Worm (Caenorhabditis elegans) whole organism, L3 larva: ENCODE measurements around the gene W02B8.1.

ENCODE experiments used
- R02D3.7 ChIP-seq: fragments of 150-350 bp; optimal IDR thresholded peaks from 2 replicates; lab custom pipeline; 2014; ENCODE audit warnings: missing biosample characterization, missing genetic modification characterization
- ZK546.5 ChIP-seq: sonication (generic microtip); optimal IDR thresholded peaks from 2 replicates; lab custom pipeline; 2017; ENCODE audit warnings: missing biosample characterization, missing genetic modification characterization
- ama-1 ChIP-seq: fragments of 150-350 bp; optimal IDR thresholded peaks from 2 replicates; lab custom pipeline; 2018
- ceh-16 ChIP-seq: sonication (generic microtip); optimal IDR thresholded peaks from 2 replicates; lab custom pipeline; 2017; ENCODE audit warnings: missing biosample characterization, missing genetic modification characterization
- ceh-28 ChIP-seq: fragments of 150-350 bp; optimal IDR thresholded peaks from 2 replicates; lab custom pipeline; 2014; ENCODE audit warnings: missing biosample characterization, missing genetic modification reagents, missing genetic modification characterization
- ceh-82 ChIP-seq: fragments of 150-350 bp; optimal IDR thresholded peaks from 2 replicates; lab custom pipeline; 2014; ENCODE audit warnings: missing biosample characterization, missing genetic modification characterization
- ceh-9 ChIP-seq: sonication (generic microtip); optimal IDR thresholded peaks from 2 replicates; lab custom pipeline; 2018; ENCODE audit warnings: missing biosample characterization, missing genetic modification characterization
- egl-27 ChIP-seq: sonication (generic microtip); optimal IDR thresholded peaks from 4 replicates; lab custom pipeline; 2017; ENCODE audit warnings: missing biosample characterization, missing genetic modification reagents, missing genetic modification characterization
- egl-5 ChIP-seq: fragments of 150-350 bp; optimal IDR thresholded peaks from 2 replicates; lab custom pipeline; 2017; ENCODE audit warnings: missing biosample characterization, missing genetic modification reagents, missing genetic modification characterization, inconsistent platforms
- elt-3 ChIP-seq, 3 experiments: fragments of 150-350 bp in 1 of 3; sonication (generic microtip) in 2 of 3; optimal IDR thresholded peaks; 2 replicates in 2 of 3; 4 replicates in 1 of 3; lab custom pipeline; 2014 to 2017; ENCODE audit warnings: missing biosample characterization in 3 of 3, missing genetic modification characterization in 3 of 3
- eor-1 ChIP-seq, 2 experiments: fragments of 150-350 bp; optimal IDR thresholded peaks; 2 replicates each; lab custom pipeline; 2014 to 2018; ENCODE audit warnings: missing biosample characterization in 2 of 2, missing genetic modification characterization in 2 of 2
- fkh-10 ChIP-seq: sonication (generic microtip); optimal IDR thresholded peaks from 2 replicates; lab custom pipeline; 2017; ENCODE audit warnings: missing biosample characterization, missing genetic modification reagents, missing genetic modification characterization
- fkh-2 ChIP-seq: fragments of 150-350 bp; optimal IDR thresholded peaks from 2 replicates; lab custom pipeline; 2014; ENCODE audit warnings: missing biosample characterization, missing genetic modification reagents, missing genetic modification characterization
- fos-1 ChIP-seq: fragments of 150-350 bp; optimal IDR thresholded peaks from 2 replicates; lab custom pipeline; 2014; ENCODE audit warnings: missing biosample characterization, missing genetic modification characterization
- hmg-11 ChIP-seq: sonication (generic microtip); optimal IDR thresholded peaks from 2 replicates; lab custom pipeline; 2016; ENCODE audit warnings: missing genetic modification characterization, missing compliant biosample characterization
- lin-15B ChIP-seq: fragments of 150-350 bp; optimal IDR thresholded peaks from 2 replicates; lab custom pipeline; 2014; ENCODE audit warnings: missing biosample characterization, missing genetic modification characterization
- lin-39 ChIP-seq: fragments of 150-350 bp; optimal IDR thresholded peaks from 2 replicates; lab custom pipeline; 2018; ENCODE audit warnings: missing biosample characterization, missing genetic modification reagents, missing genetic modification characterization
- mdl-1 ChIP-seq: fragments of 150-350 bp; optimal IDR thresholded peaks from 2 replicates; lab custom pipeline; 2014; ENCODE audit warnings: missing biosample characterization, missing genetic modification characterization
- mml-1 ChIP-seq: fragments of 150-350 bp; sonication (generic microtip); optimal IDR thresholded peaks from 3 replicates; lab custom pipeline; 2014; ENCODE audit warnings: missing biosample characterization, missing genetic modification characterization
- nfya-1 ChIP-seq: sonication (generic microtip); optimal IDR thresholded peaks from 2 replicates; lab custom pipeline; 2017; ENCODE audit warnings: missing genetic modification characterization, mild to moderate bottlenecking, missing compliant biosample characterization, antibody characterized with exemption, moderate library complexity; ENCODE audit not compliant: insufficient read depth
- nhr-11 ChIP-seq: fragments of 150-350 bp; optimal IDR thresholded peaks from 2 replicates; lab custom pipeline; 2014; ENCODE audit warnings: missing biosample characterization, missing genetic modification characterization
- nhr-12 ChIP-seq: fragments of 150-350 bp; optimal IDR thresholded peaks from 2 replicates; lab custom pipeline; 2014; ENCODE audit warnings: missing biosample characterization, missing genetic modification characterization
- nhr-237 ChIP-seq: fragments of 150-350 bp; optimal IDR thresholded peaks from 2 replicates; lab custom pipeline; 2014; ENCODE audit warnings: missing biosample characterization, missing genetic modification characterization
- nhr-25 ChIP-seq: sonication (generic microtip); optimal IDR thresholded peaks from 2 replicates; lab custom pipeline; 2017; ENCODE audit warnings: missing biosample characterization, missing genetic modification characterization
- nhr-28 ChIP-seq: fragments of 150-350 bp; optimal IDR thresholded peaks from 2 replicates; lab custom pipeline; 2014; ENCODE audit warnings: missing biosample characterization, missing genetic modification characterization
- nhr-43 ChIP-seq: sonication (generic microtip); optimal IDR thresholded peaks from 2 replicates; lab custom pipeline; 2016; ENCODE audit warnings: mild to moderate bottlenecking, missing genetic modification characterization, missing compliant biosample characterization; ENCODE audit not compliant: poor library complexity, severe bottlenecking
- nhr-67 ChIP-seq: fragments of 150-350 bp; optimal IDR thresholded peaks from 2 replicates; lab custom pipeline; 2014; ENCODE audit warnings: missing biosample characterization, missing genetic modification characterization
- nhr-76 ChIP-seq: fragments of 150-350 bp; sonication (generic microtip); optimal IDR thresholded peaks from 5 replicates; lab custom pipeline; 2014; ENCODE audit warnings: missing biosample characterization, missing genetic modification characterization
- pha-4 ChIP-seq: fragments of 150-350 bp; optimal IDR thresholded peaks from 2 replicates; lab custom pipeline; 2014; ENCODE audit warnings: missing biosample characterization, missing genetic modification reagents, missing genetic modification characterization
- pqm-1 ChIP-seq: fragments of 150-350 bp; optimal IDR thresholded peaks from 2 replicates; lab custom pipeline; 2017; ENCODE audit warnings: missing biosample characterization, missing genetic modification characterization, inconsistent platforms
- sea-2 ChIP-seq: fragments of 150-350 bp; sonication (generic microtip); optimal IDR thresholded peaks from 4 replicates; lab custom pipeline; 2014; ENCODE audit warnings: missing biosample characterization, missing genetic modification reagents, missing genetic modification characterization
- skn-1 ChIP-seq: fragments of 150-350 bp; optimal IDR thresholded peaks from 2 replicates; lab custom pipeline; 2014; ENCODE audit warnings: missing biosample characterization, missing genetic modification characterization
- snpc-4 ChIP-seq: fragments of 150-350 bp; optimal IDR thresholded peaks from 2 replicates; lab custom pipeline; 2014; ENCODE audit warnings: missing biosample characterization, missing genetic modification characterization
- tbx-2 ChIP-seq: sonication (generic microtip); optimal IDR thresholded peaks from 2 replicates; lab custom pipeline; 2016; ENCODE audit warnings: mild to moderate bottlenecking, missing genetic modification characterization, missing compliant biosample characterization
- unc-62 ChIP-seq: fragments of 150-350 bp; sonication (generic microtip); optimal IDR thresholded peaks from 4 replicates; lab custom pipeline; 2014; ENCODE audit warnings: missing biosample characterization, missing genetic modification reagents, missing genetic modification characterization

Gene W02B8.1

DNA sequence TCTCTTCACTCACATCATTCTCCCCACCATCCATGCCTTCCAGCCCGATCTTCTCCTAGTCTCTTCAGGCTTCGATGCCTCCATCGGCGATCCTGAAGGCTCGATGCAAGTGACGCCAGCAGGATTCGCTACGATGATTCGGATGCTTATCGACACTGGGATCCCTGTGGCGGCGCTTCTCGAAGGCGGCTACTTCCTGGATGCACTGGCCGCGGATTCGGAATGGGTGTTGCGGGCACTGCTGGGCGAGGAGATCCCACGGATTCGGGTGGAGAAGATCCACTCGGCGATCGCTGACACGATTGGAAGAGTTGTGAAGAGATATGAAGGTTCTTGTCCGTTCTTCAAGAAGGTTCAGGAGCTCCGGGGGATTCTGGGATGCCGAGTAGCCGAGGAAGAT is 15.5 kb downstream of the W02B8.1 start:
- TF ChIP-seq nhr-43 (no peak), ZK546.5 (tag; lab: Kevin White, UChicago) (no peak), eor-1 (tag; optimal IDR thresholded peaks at IDR 0.05; lab: Kevin White, UChicago) (no peak), egl-27 (tag; lab: Kevin White, UChicago) (no peak), unc-62 (GFP tag; lab: Kevin White, UChicago) (no peak)

DNA sequence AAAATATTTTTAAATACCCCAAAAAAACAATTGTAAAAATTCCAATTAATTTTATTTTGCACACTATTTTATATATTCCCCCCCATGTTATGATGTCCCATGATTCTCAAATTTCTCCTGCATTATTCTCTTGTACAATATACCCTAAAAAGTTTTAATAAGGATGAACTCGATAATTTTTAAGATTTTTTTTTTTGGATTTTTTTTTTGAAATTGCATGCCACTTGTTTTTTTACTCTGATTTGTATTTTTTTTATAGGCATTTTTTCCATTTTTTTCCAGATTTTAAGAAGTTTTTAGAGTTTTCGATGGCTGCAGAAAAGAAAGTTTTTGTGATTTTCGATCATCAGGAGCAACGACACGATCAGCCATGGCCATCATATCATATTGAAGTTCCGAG is 19.5 kb downstream of the W02B8.1 start, which contains the start of gene hda-10:
Gene hda-10 (plus strand): TSS at position 301 of the 400 bp plus-strand sequence.
- TF ChIP-seq nhr-28 (no peak), tbx-2 (tag; lab: Kevin White, UChicago) (no peak), ZK546.5 (tag; lab: Kevin White, UChicago) (no peak), snpc-4 (tag; lab: Kevin White, UChicago) (no peak), nhr-12 (tag; lab: Kevin White, UChicago) (no peak), pha-4 (tag; lab: Kevin White, UChicago) (no peak), nfya-1 (tag; lab: Kevin White, UChicago) (no peak), ama-1 (no peak), nhr-76 (tag; lab: Kevin White, UChicago) (no peak), sea-2 (GFP tag; lab: Kevin White, UChicago) (no peak), egl-27 (tag; lab: Kevin White, UChicago) (no peak), pqm-1 (tag; lab: Kevin White, UChicago) (no peak), skn-1 (tag; lab: Kevin White, UChicago) (no peak), ceh-28 (tag; lab: Kevin White, UChicago) (no peak), nhr-237 (tag; lab: Kevin White, UChicago) (no peak), ceh-9 (tag; lab: Kevin White, UChicago) (no peak), lin-15B (tag; lab: Kevin White, UChicago) (no peak)

DNA sequence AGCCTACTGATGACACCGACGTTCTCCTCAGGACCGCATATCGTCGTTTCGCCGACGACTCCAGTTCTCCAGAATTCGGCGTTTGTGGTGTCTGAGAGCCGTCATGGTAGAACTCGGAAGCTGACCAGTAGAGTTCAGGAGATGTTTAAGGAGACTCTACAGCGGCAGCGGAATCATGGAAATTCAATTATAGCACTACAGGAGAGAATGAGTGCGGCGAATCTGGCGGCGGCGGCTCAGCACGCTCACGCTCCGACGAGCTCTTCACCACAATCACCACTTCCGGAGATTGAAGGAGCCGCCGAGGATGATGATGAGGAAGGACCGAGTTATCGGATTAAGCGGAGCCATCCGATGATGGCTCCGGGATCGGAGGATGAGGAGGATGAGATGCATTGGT is 22.3 kb downstream of the W02B8.1 start:
- no peak for TF ChIP-seq fkh-2 (tag; lab: Kevin White, UChicago)
- no peak for TF ChIP-seq elt-3 (tag; optimal IDR thresholded peaks at IDR 0.05; lab: Kevin White, UChicago)
- TF ChIP-seq pha-4 (tag; lab: Kevin White, UChicago), result no peak
- TF ChIP-seq fos-1 (tag; lab: Kevin White, UChicago), result no peak
- no peak for TF ChIP-seq R02D3.7 (tag; lab: Kevin White, UChicago)
- no peak for TF ChIP-seq egl-27 (tag; lab: Kevin White, UChicago)
- no peak for TF ChIP-seq mdl-1 (tag; lab: Kevin White, UChicago)

DNA sequence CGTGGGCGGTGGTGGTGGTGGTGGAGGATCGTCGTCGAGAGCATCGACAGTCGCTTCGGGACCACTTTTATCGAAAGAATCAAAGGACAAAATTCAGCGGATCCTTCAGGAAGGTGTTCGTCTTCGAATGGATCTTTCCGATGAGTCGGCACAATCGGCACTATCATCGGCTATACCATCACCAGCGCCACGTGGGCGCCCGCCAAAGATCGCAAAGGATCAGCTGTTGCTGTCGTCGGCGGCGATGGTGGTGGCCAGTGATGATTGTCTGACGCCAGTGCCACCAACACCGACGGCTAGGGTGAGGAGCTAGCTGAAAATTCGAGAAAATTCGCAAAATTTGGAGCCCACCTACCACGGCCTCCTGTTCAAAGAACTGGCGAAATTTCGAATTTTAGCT is 23.9 kb downstream of the W02B8.1 start:
- TF ChIP-seq ceh-82 (tag; lab: Kevin White, UChicago), result no peak
- TF ChIP-seq snpc-4 (tag; lab: Kevin White, UChicago), result no peak
- TF ChIP-seq pqm-1 (tag; lab: Kevin White, UChicago), result no peak
- TF ChIP-seq nhr-11 (tag; lab: Kevin White, UChicago), result no peak
- no peak for TF ChIP-seq lin-39 (tag; lab: Kevin White, UChicago)
- no peak for TF ChIP-seq eor-1 (tag; optimal IDR thresholded peaks at IDR 0.05; lab: Kevin White, UChicago)
- TF ChIP-seq nhr-25 (tag; lab: Kevin White, UChicago), result no peak
- TF ChIP-seq mdl-1 (tag; lab: Kevin White, UChicago), result no peak
- no peak for TF ChIP-seq ama-1

DNA sequence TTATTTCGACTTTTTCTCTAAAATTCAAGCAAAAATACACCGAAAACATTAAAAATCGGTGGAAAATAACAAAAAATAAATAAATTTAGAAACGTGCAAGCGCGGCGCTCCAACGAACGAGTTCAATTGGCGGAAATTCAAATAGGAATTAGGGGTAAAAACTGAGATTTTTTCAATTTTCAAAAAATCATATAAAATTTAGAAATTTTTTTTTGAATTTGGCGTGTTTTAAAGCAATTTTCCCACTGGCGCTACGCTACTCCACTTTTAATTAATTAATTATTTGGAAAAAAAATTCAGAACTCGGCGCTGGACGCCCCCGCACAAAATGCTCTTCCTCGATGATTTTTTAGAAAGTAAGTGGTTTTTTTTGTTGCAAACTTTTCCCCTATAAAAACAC is 26.2 kb downstream of the W02B8.1 start, which contains the start of gene ing-3:
Gene ing-3 (plus strand): TSS at position 301 of the 400 bp plus-strand sequence.
- TF ChIP-seq mml-1 (tag; lab: Kevin White, UChicago), result no peak
- no peak for TF ChIP-seq unc-62 (GFP tag; lab: Kevin White, UChicago)
- no peak for TF ChIP-seq egl-5
- no peak for TF ChIP-seq elt-3 (tag; optimal IDR thresholded peaks at IDR 0.05; lab: Kevin White, UChicago)
- no peak for TF ChIP-seq hmg-11 (tag; lab: Kevin White, UChicago)
- no peak for TF ChIP-seq ZK546.5 (tag; lab: Kevin White, UChicago)
- no peak for TF ChIP-seq fkh-10 (GFP tag; lab: Kevin White, UChicago)
- no peak for TF ChIP-seq ceh-28 (tag; lab: Kevin White, UChicago)
- no peak for TF ChIP-seq pqm-1 (tag; lab: Kevin White, UChicago)
- TF ChIP-seq sea-2 (GFP tag; lab: Kevin White, UChicago), result no peak
- no peak for TF ChIP-seq skn-1 (tag; lab: Kevin White, UChicago)
- TF ChIP-seq nhr-12 (tag; lab: Kevin White, UChicago), result no peak
- TF ChIP-seq snpc-4 (tag; lab: Kevin White, UChicago), result no peak
- no peak for TF ChIP-seq ceh-16 (tag; lab: Kevin White, UChicago)
- no peak for TF ChIP-seq lin-15B (tag; lab: Kevin White, UChicago)
- no peak for TF ChIP-seq nhr-67 (tag; lab: Kevin White, UChicago)
